Worm (Caenorhabditis elegans): Measurements from ENCODE around the gene srt-3.
"Not testable (repeated sequence)": the region's sequence is repeated elsewhere in the genome, so short reads cannot be mapped to it uniquely, and the experiment has no call there.

The srt-3 gene

ce11 chrV:4240292-4240691 is 19.7 kb downstream of the srt-3 start, which contains the start of gene srh-204:
Gene srh-204, minus strand, starts transcription at chrV:4240392.
- TF ChIP-seq cog-1 (tag; optimal IDR thresholded peaks at IDR 0.05): no peak
- TF ChIP-seq tab-1 (GFP tag; IDR thresholded peaks at IDR 0.05): no peak
- no peak for TF ChIP-seq ztf-29 (GFP tag; IDR thresholded peaks at IDR 0.05)
- no peak for TF ChIP-seq ref-1 (GFP tag; conservative IDR thresholded peaks at IDR 0.05)
- no peak for TF ChIP-seq flt-1 (GFP tag; IDR thresholded peaks at IDR 0.05)
- no peak for TF ChIP-seq med-1 (GFP tag; optimal IDR thresholded peaks at IDR 0.05; ENCODE audit: insufficient read depth)
- TF ChIP-seq ztf-23 (GFP tag; IDR thresholded peaks at IDR 0.05): no peak
- no peak for TF ChIP-seq klf-2 (GFP tag; conservative IDR thresholded peaks at IDR 0.05)
- no peak for TF ChIP-seq T22C8.4 (GFP tag; IDR thresholded peaks at IDR 0.05)

- TF ChIP-seq med-1 (GFP tag; optimal IDR thresholded peaks at IDR 0.05; ENCODE audit: insufficient read depth) (no peak), tab-1 (GFP tag; IDR thresholded peaks at IDR 0.05) (no peak), T22C8.4 (GFP tag; IDR thresholded peaks at IDR 0.05) (no peak), klf-2 (GFP tag; conservative IDR thresholded peaks at IDR 0.05) (no peak), cog-1 (tag; optimal IDR thresholded peaks at IDR 0.05) (no peak), ztf-29 (GFP tag; IDR thresholded peaks at IDR 0.05) (no peak), ref-1 (GFP tag; conservative IDR thresholded peaks at IDR 0.05) (no peak), ztf-23 (GFP tag; IDR thresholded peaks at IDR 0.05) (no peak), flt-1 (GFP tag; IDR thresholded peaks at IDR 0.05) (no peak)
Observed at ce11 chrV:4236118-4236517, 23.9 kb downstream of the srt-3 start, which contains the start of gene nlp-13. Gene nlp-13, plus strand, starts transcription at chrV:4236418.

DNA sequence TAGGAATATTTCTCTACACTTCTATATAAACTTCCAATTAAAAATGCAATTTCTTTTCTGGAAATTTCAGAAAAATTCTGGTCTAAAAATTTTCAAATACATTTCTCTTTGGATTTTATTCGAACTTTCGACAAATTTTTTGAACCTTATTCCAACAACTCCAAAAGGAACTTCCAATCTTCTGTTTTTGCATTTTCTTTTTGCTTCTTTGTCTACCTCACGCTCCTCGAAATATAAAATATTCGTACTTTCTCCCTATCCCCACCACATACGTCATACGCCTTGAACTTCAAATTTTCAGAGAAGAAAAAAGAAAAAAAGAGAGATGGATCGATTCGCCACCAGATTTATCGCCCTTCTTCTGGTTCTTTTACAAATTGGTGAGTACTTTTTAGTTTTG is 40.6 kb downstream of the srt-3 start, which contains the start of gene nlp-9:
TSS of gene nlp-9 (plus strand) at position 301 of the 400 bp plus-strand sequence.
- TF ChIP-seq tab-1 (GFP tag; IDR thresholded peaks at IDR 0.05): no peak
- TF ChIP-seq T22C8.4 (GFP tag; IDR thresholded peaks at IDR 0.05): no peak
- no peak for TF ChIP-seq med-1 (GFP tag; optimal IDR thresholded peaks at IDR 0.05; ENCODE audit: insufficient read depth)
- no peak for TF ChIP-seq ztf-23 (GFP tag; IDR thresholded peaks at IDR 0.05)
- no peak for TF ChIP-seq klf-2 (GFP tag; conservative IDR thresholded peaks at IDR 0.05)

DNA sequence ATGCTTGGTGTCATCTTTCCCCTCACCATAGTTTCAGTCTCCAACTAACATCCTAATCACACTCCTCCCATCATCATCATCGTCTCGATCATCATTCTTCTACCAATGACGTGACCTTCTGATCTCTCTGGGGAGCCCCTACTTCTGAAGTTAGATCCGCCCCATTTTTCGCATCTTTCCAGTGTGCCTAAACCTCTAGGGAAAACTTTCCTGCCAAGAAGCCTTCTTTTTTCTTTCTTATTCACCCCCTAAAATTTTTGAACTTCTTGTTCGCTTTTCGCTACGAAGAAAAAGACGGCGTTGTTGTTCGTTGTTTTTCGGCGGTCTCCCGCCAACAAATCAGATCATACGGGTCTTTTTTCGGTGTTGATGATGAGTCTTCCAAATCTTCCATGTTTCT is 41.7 kb downstream of the srt-3 start:
- TF ChIP-seq ztf-29 (GFP tag; IDR thresholded peaks at IDR 0.05) (no peak), cog-1 (tag; optimal IDR thresholded peaks at IDR 0.05) (no peak), flt-1 (GFP tag; IDR thresholded peaks at IDR 0.05) (no peak), T22C8.4 (GFP tag; IDR thresholded peaks at IDR 0.05) (no peak), ref-1 (GFP tag; conservative IDR thresholded peaks at IDR 0.05) (no peak), klf-2 (GFP tag; conservative IDR thresholded peaks at IDR 0.05) (no peak), tab-1 (GFP tag; IDR thresholded peaks at IDR 0.05) (no peak), ztf-23 (GFP tag; IDR thresholded peaks at IDR 0.05) (no peak), med-1 (GFP tag; optimal IDR thresholded peaks at IDR 0.05; ENCODE audit: insufficient read depth) (no peak)

- TF ChIP-seq med-1 (GFP tag; optimal IDR thresholded peaks at IDR 0.05; ENCODE audit: insufficient read depth): no peak
- TF ChIP-seq T22C8.4 (GFP tag; IDR thresholded peaks at IDR 0.05): no peak
- TF ChIP-seq tab-1 (GFP tag; IDR thresholded peaks at IDR 0.05): no peak
- no peak for TF ChIP-seq ref-1 (GFP tag; conservative IDR thresholded peaks at IDR 0.05)
Observed at ce11 chrV:4216902-4217301, 43.1 kb downstream of the srt-3 start.

ce11 chrV:4215856-4216255 is 44.1 kb downstream of the srt-3 start, which contains the start of gene H43I07.4:
Gene H43I07.4, plus strand, starts transcription at chrV:4216156.
- TF ChIP-seq cog-1 (tag; optimal IDR thresholded peaks at IDR 0.05); T22C8.4 (GFP tag; IDR thresholded peaks at IDR 0.05); ztf-23 (GFP tag; IDR thresholded peaks at IDR 0.05): not testable (repeated sequence)

DNA sequence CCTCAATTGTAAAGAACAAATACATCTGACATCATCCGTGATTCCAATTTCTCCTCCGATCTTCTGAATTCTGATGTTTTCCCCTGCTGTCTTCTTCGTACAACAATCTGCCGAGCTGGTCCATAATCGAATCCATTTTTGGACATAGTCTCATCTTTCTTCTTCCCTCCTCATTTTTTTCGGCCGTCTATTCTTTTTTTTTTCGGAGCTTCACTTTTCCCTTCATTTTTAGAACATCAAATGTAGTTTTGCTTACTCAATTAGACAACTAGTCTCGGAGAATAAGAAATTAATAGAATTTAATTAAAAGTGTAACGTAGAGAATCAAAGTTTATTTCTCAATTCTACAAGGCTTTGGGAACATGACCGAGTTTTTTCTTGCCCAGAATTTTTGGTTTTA is 48.5 kb downstream of the srt-3 start:
- TF ChIP-seq cog-1 (tag; optimal IDR thresholded peaks at IDR 0.05) (no peak), klf-2 (GFP tag; conservative IDR thresholded peaks at IDR 0.05) (no peak), med-1 (GFP tag; optimal IDR thresholded peaks at IDR 0.05; ENCODE audit: insufficient read depth) (no peak), ztf-23 (GFP tag; IDR thresholded peaks at IDR 0.05) (no peak), ref-1 (GFP tag; conservative IDR thresholded peaks at IDR 0.05) (no peak), ztf-29 (GFP tag; IDR thresholded peaks at IDR 0.05) (no peak), flt-1 (GFP tag; IDR thresholded peaks at IDR 0.05) (no peak), tab-1 (GFP tag; IDR thresholded peaks at IDR 0.05) (no peak), T22C8.4 (GFP tag; IDR thresholded peaks at IDR 0.05) (no peak)

Data from whole organism, midembryonic.